Fruit fly (Drosophila melanogaster) whole organism, prepupa: ENCODE results near the gene CG5781.

Experiments
- CG10669 ChIP-seq: fragments of 200-800 bp; sonication (Bioruptor generic); optimal IDR thresholded peaks from 3 replicates; lab custom pipeline; 2018; ENCODE audit warnings: missing biosample characterization, mild to moderate bottlenecking, missing genetic modification characterization, moderate library complexity
- CG11762 ChIP-seq: fragments of 200-800 bp; sonication (Bioruptor generic); optimal IDR thresholded peaks from 3 replicates; lab custom pipeline; 2016; ENCODE audit warnings: missing biosample characterization, missing genetic modification characterization; ENCODE audit not compliant: insufficient read depth
- CG15336 ChIP-seq: fragments of 200-800 bp; sonication (Bioruptor generic); IDR thresholded peaks from 2 replicates; pipeline ENCODE4 v1.3.6; 2022; ENCODE audit warnings: missing biosample characterization, missing genetic modification characterization
- CG16779 ChIP-seq: fragments of 200-800 bp; sonication (Bioruptor generic); optimal IDR thresholded peaks from 3 replicates; lab custom pipeline; 2017; ENCODE audit warnings: missing biosample characterization, mild to moderate bottlenecking, missing genetic modification characterization
- CG3032 ChIP-seq: fragments of 200-800 bp; optimal IDR thresholded peaks from 2 replicates; lab custom pipeline; 2019; ENCODE audit warnings: missing biosample characterization, mild to moderate bottlenecking, missing genetic modification characterization, moderate library complexity
- CG31627 ChIP-seq: fragments of 200-800 bp; sonication (Bioruptor generic); optimal IDR thresholded peaks from 3 replicates; lab custom pipeline; 2016; ENCODE audit warnings: missing biosample characterization, missing genetic modification characterization
- CG32006 ChIP-seq: fragments of 200-800 bp; sonication (Bioruptor generic); optimal IDR thresholded peaks from 3 replicates; lab custom pipeline; 2017; ENCODE audit warnings: missing biosample characterization, mild to moderate bottlenecking, missing genetic modification characterization
- CG34406 ChIP-seq: fragments of 200-800 bp; sonication (Bioruptor generic); optimal IDR thresholded peaks from 3 replicates; lab custom pipeline; 2016; ENCODE audit warnings: missing biosample characterization, missing genetic modification characterization
- CG4318 ChIP-seq: fragments of 200-800 bp; sonication (Bioruptor generic); optimal IDR thresholded peaks from 3 replicates; lab custom pipeline; 2017; ENCODE audit warnings: missing biosample characterization, mild to moderate bottlenecking, missing genetic modification characterization
- CG6163 ChIP-seq: fragments of 200-800 bp; sonication (Bioruptor generic); IDR thresholded peaks from 3 replicates; pipeline ENCODE4 v1.3.6; 2022; ENCODE audit warnings: missing biosample characterization, missing genetic modification characterization
- CG6808 ChIP-seq: fragments of 200-800 bp; sonication (Bioruptor generic); optimal IDR thresholded peaks from 3 replicates; lab custom pipeline; 2017; ENCODE audit warnings: missing biosample characterization, missing genetic modification characterization, mild to moderate bottlenecking, moderate library complexity, missing genetic modification reagents
- CG6854 ChIP-seq: fragments of 200-800 bp; sonication (Bioruptor generic); optimal IDR thresholded peaks from 2 replicates; lab custom pipeline; 2017; ENCODE audit warnings: missing biosample characterization, mild to moderate bottlenecking, missing genetic modification characterization
- CG7368 ChIP-seq: fragments of 200-800 bp; sonication (Bioruptor generic); optimal IDR thresholded peaks from 3 replicates; lab custom pipeline; 2016; ENCODE audit warnings: missing biosample characterization, missing genetic modification characterization
- CG8119 ChIP-seq: fragments of 200-800 bp; sonication (Bioruptor generic); IDR thresholded peaks from 3 replicates; pipeline ENCODE4 v1.3.6; 2022; ENCODE audit warnings: missing biosample characterization, missing genetic modification characterization
- CG8319 ChIP-seq: fragments of 200-800 bp; sonication (Bioruptor generic); optimal IDR thresholded peaks from 3 replicates; lab custom pipeline; 2016; ENCODE audit warnings: missing biosample characterization, missing genetic modification characterization
- CG8632 ChIP-seq: fragments of 200-800 bp; sonication (Bioruptor generic); optimal IDR thresholded peaks from 3 replicates; lab custom pipeline; 2016; ENCODE audit warnings: missing biosample characterization, missing genetic modification characterization
- CG9139 ChIP-seq: fragments of 200-800 bp; sonication (Bioruptor generic); optimal IDR thresholded peaks from 3 replicates; lab custom pipeline; 2017; ENCODE audit warnings: missing biosample characterization, mild to moderate bottlenecking, missing genetic modification characterization
- Eip75B ChIP-seq: fragments of 200-800 bp; sonication (Bioruptor generic); optimal IDR thresholded peaks from 3 replicates; lab custom pipeline; 2016; ENCODE audit warnings: missing biosample characterization, missing genetic modification characterization
- Eip78C ChIP-seq: fragments of 200-800 bp; sonication (Bioruptor generic); peaks from one replicate; lab custom pipeline; 2016; ENCODE audit warnings: missing biosample characterization, missing genetic modification characterization
- Eip93F ChIP-seq: fragments of 200-800 bp; sonication (Bioruptor generic); optimal IDR thresholded peaks from 2 replicates; lab custom pipeline; 2016; ENCODE audit warnings: missing biosample characterization, mild to moderate bottlenecking, missing genetic modification characterization
- Ets21C ChIP-seq: fragments of 200-800 bp; sonication (Bioruptor generic); optimal IDR thresholded peaks from 3 replicates; lab custom pipeline; 2016; ENCODE audit warnings: missing biosample characterization, missing genetic modification characterization
- Ets96B ChIP-seq: fragments of 200-800 bp; optimal IDR thresholded peaks from 2 replicates; lab custom pipeline; 2019; ENCODE audit warnings: missing biosample characterization, mild to moderate bottlenecking, missing genetic modification characterization, moderate library complexity
- Gug ChIP-seq: fragments of 200-800 bp; sonication (Bioruptor generic); IDR thresholded peaks from 2 replicates; pipeline ENCODE4 v1.3.6; 2022; ENCODE audit warnings: missing biosample characterization, missing genetic modification characterization
- Hr38 ChIP-seq: sonication (Bioruptor generic); optimal IDR thresholded peaks from 2 replicates; lab custom pipeline; 2016; ENCODE audit warnings: missing biosample characterization, missing genetic modification characterization
- OdsH ChIP-seq: fragments of 200-800 bp; sonication (Bioruptor generic); optimal IDR thresholded peaks from 3 replicates; lab custom pipeline; 2016; ENCODE audit warnings: missing biosample characterization, missing genetic modification characterization
- Sox14 ChIP-seq: fragments of 200-800 bp; sonication (Bioruptor generic); optimal IDR thresholded peaks from 3 replicates; lab custom pipeline; 2016; ENCODE audit warnings: missing biosample characterization, missing genetic modification characterization
- Sox15 ChIP-seq: fragments of 200-800 bp; sonication (Bioruptor generic); optimal IDR thresholded peaks from 3 replicates; lab custom pipeline; 2016; ENCODE audit warnings: missing biosample characterization, missing genetic modification characterization
- acj6 ChIP-seq: fragments of 200-800 bp; sonication (Bioruptor generic); optimal IDR thresholded peaks from 3 replicates; lab custom pipeline; 2016; ENCODE audit warnings: missing biosample characterization, missing genetic modification characterization
- cyc ChIP-seq: fragments of 200-800 bp; sonication (Bioruptor generic); optimal IDR thresholded peaks from 3 replicates; lab custom pipeline; 2016; ENCODE audit warnings: missing biosample characterization, missing genetic modification characterization
- dac ChIP-seq: fragments of 200-800 bp; sonication (Bioruptor generic); optimal IDR thresholded peaks from 2 replicates; lab custom pipeline; 2017; ENCODE audit warnings: missing biosample characterization, mild to moderate bottlenecking, missing genetic modification characterization
- dsx ChIP-seq: fragments of 200-800 bp; optimal IDR thresholded peaks from 3 replicates; lab custom pipeline; 2019; ENCODE audit warnings: missing biosample characterization, mild to moderate bottlenecking, missing genetic modification characterization, moderate library complexity; ENCODE audit not compliant: poor library complexity, severe bottlenecking
- esn ChIP-seq: fragments of 200-800 bp; sonication (Bioruptor generic); optimal IDR thresholded peaks from 2 replicates; lab custom pipeline; 2016; ENCODE audit warnings: missing biosample characterization, mild to moderate bottlenecking, missing genetic modification characterization, moderate library complexity
- fd59A ChIP-seq: fragments of 200-800 bp; sonication (Bioruptor generic); optimal IDR thresholded peaks from 2 replicates; lab custom pipeline; 2017; ENCODE audit warnings: missing biosample characterization, mild to moderate bottlenecking, missing genetic modification characterization, missing genetic modification reagents
- fd85E ChIP-seq: fragments of 200-800 bp; sonication (Bioruptor generic); optimal IDR thresholded peaks from 3 replicates; lab custom pipeline; 2016; ENCODE audit warnings: missing biosample characterization, missing genetic modification characterization
- fkh ChIP-seq: fragments of 200-800 bp; sonication (Bioruptor generic); optimal IDR thresholded peaks from 3 replicates; lab custom pipeline; 2017; ENCODE audit warnings: missing biosample characterization, mild to moderate bottlenecking, missing genetic modification characterization, moderate library complexity
- lz ChIP-seq: fragments of 200-800 bp; sonication (Bioruptor generic); optimal IDR thresholded peaks from 3 replicates; lab custom pipeline; 2016; ENCODE audit warnings: missing biosample characterization, missing genetic modification characterization
- net ChIP-seq: fragments of 200-800 bp; sonication (Bioruptor generic); optimal IDR thresholded peaks from 3 replicates; lab custom pipeline; 2016; ENCODE audit warnings: missing biosample characterization, missing genetic modification characterization
- salr ChIP-seq, 2 experiments: fragments of 200-800 bp; sonication (Bioruptor generic); optimal IDR thresholded peaks; 3 replicates each; lab custom pipeline; 2016 to 2018; ENCODE audit warnings: missing biosample characterization in 2 of 2, missing genetic modification characterization in 2 of 2, mild to moderate bottlenecking in 1 of 2
- spab ChIP-seq: fragments of 200-800 bp; sonication (Bioruptor generic); optimal IDR thresholded peaks from 2 replicates; lab custom pipeline; 2017; ENCODE audit warnings: missing biosample characterization, mild to moderate bottlenecking, missing genetic modification characterization, missing genetic modification reagents
- svp ChIP-seq: fragments of 200-800 bp; sonication (Bioruptor generic); peaks from one replicate; lab custom pipeline; 2016; ENCODE audit warnings: missing biosample characterization, missing genetic modification characterization
- topi ChIP-seq: fragments of 200-800 bp; sonication (Bioruptor generic); optimal IDR thresholded peaks from 3 replicates; lab custom pipeline; 2016; ENCODE audit warnings: missing biosample characterization, missing genetic modification characterization
- vri ChIP-seq: fragments of 200-800 bp; sonication (Bioruptor generic); optimal IDR thresholded peaks from 3 replicates; lab custom pipeline; 2016; ENCODE audit warnings: missing biosample characterization, mild to moderate bottlenecking, missing genetic modification characterization

Gene CG5781

DNA sequence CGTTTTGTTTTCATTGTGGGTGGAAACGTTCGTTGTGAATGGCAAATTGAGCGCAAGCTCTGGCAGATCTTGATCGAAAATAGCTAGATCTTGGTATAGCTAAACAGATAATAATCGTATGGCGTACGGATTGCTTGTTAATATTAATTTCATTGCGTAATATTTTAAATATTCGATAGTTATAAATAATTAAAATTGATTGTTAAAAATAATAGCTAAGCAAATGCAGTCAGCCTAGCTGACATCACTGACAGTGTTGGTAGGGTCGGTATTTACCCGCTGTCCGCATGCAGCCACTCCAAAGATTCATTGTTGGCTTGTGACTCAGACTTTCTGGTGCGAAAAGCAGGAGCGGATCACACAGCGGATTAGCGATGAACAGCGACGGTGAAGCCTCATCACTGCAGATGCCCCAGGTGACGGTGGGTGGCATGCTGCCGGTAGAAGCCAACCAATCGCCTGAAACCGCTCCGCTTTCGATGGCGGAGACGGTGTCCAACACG is 7.3 kb upstream of the CG5781 start, which contains the start of the genes CG5776 and spict (continued):
- TF ChIP-seq CG7368 (GFP tag; lab: Kevin White, UChicago) (no peak), dsx (GFP tag; lab: Kevin White, UChicago) (peak; percentile 64), CG11762 (GFP tag; lab: Kevin White, UChicago) (no peak), CG10669 (no peak), Sox15 (GFP tag; lab: Kevin White, UChicago) (no peak), lz (GFP tag; lab: Kevin White, UChicago) (peak; percentile 69), svp (GFP tag; lab: Kevin White, UChicago) (peak; percentile 87), Eip78C (peak; percentile 75), net (GFP tag; lab: Kevin White, UChicago) (no peak), vri (GFP tag; lab: Kevin White, UChicago) (peak; percentile 62), CG15336 (GFP tag; lab: Robert Waterston, UW) (peak; percentile 70), CG4318 (GFP tag; lab: Kevin White, UChicago) (no peak), fkh (GFP tag; lab: Kevin White, UChicago) (peak; percentile 49), CG6163 (GFP tag; lab: Robert Waterston, UW) (peak; percentile 80), fd85E (GFP tag; lab: Kevin White, UChicago) (no peak), Gug (peak; percentile 58; the same call in 1 of the 2 replicates), esn (GFP tag; lab: Kevin White, UChicago) (peak; percentile 71), fd59A (peak; percentile 43), spab (no peak), OdsH (GFP tag; lab: Kevin White, UChicago) (peak; percentile 71), CG34406 (GFP tag; lab: Kevin White, UChicago) (peak; percentile 58), Sox14 (peak; percentile 70), Eip75B (peak; percentile 60), acj6 (GFP tag; lab: Kevin White, UChicago) (peak; percentile 54), Ets96B (tag; lab: Kevin White, UChicago) (peak; percentile 68), Ets21C (GFP tag; lab: Kevin White, UChicago) (peak; percentile 50), Eip93F (peak; percentile 39), CG6854 (GFP tag; lab: Kevin White, UChicago) (peak; percentile 68), CG8632 (GFP tag; lab: Kevin White, UChicago) (peak; percentile 20), CG16779 (tag; lab: Kevin White, UChicago) (no peak), Hr38 (GFP tag; lab: Kevin White, UChicago) (no peak), CG3032 (peak; percentile 67), salr (GFP tag; optimal IDR thresholded peaks at IDR 0.05; lab: Kevin White, UChicago) (peak in 1 of 2 experiments; percentile 53), cyc (peak; percentile 14), CG6808 (GFP tag; lab: Kevin White, UChicago) (peak; percentile 40), CG32006 (peak; percentile 84)

DNA sequence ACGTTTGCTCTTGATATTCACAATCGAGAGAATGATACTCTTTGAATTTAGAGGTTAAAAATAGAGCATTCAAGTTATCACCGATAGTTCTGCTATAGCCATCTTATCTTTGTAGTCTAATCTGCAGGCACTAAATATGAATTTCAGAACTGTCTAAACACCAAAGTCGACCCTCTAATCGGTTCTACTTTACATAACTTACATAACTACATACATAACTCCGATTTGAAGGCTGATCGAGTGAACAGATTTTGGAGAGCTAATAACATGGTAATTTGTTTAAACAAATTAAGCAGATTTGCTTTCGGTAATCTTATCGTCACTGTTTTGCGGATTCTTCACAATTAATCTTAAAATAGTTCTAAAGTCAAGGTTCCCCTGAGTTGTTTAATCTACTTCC is 4.4 kb upstream of the CG5781 start:
- no peak for TF ChIP-seq CG9139
- TF ChIP-seq topi (GFP tag; lab: Kevin White, UChicago) = no peak
- no peak for TF ChIP-seq CG32006
- no peak for TF ChIP-seq dac (GFP tag; lab: Kevin White, UChicago)
- no peak for TF ChIP-seq CG6808 (GFP tag; lab: Kevin White, UChicago)
- no peak for TF ChIP-seq fd85E (GFP tag; lab: Kevin White, UChicago)
- no peak for TF ChIP-seq CG8319 (GFP tag; lab: Kevin White, UChicago)
- no peak for TF ChIP-seq spab
- no peak for TF ChIP-seq CG31627 (GFP tag; lab: Kevin White, UChicago)
- TF ChIP-seq CG8119 (GFP tag; lab: Robert Waterston, UW) = no peak
- TF ChIP-seq, all 60 proteins: peak for 0
